Worm (Caenorhabditis elegans) whole organism, late embryonic: Measurements from ENCODE around the gene srg-16.

Experiments
- ahr-1 ChIP-seq: sonication (generic microtip); optimal IDR thresholded peaks from 2 replicates; lab custom pipeline; 2016; ENCODE audit warnings: missing genetic modification characterization, missing compliant biosample characterization
- ama-1 ChIP-seq: fragments of 150-350 bp; optimal IDR thresholded peaks from 2 replicates; lab custom pipeline; 2014
- ceh-2 ChIP-seq: sonication (generic microtip); optimal IDR thresholded peaks from 2 replicates; lab custom pipeline; 2016; ENCODE audit warnings: missing genotype, missing genetic modification characterization, missing compliant biosample characterization
- ceh-22 ChIP-seq: sonication (generic microtip); optimal IDR thresholded peaks from 2 replicates; lab custom pipeline; 2017; ENCODE audit warnings: missing biosample characterization, missing genetic modification characterization
- ceh-6 ChIP-seq: fragments of 200-800 bp; sonication (Bioruptor generic); optimal IDR thresholded peaks from 2 replicates; lab custom pipeline; 2018; ENCODE audit warnings: mild to moderate bottlenecking, missing genetic modification characterization, missing compliant biosample characterization
- fkh-10 ChIP-seq: fragments of 150-350 bp; optimal IDR thresholded peaks from 2 replicates; lab custom pipeline; 2014; ENCODE audit warnings: missing biosample characterization, missing genetic modification reagents, missing genetic modification characterization
- hlh-15 ChIP-seq: sonication (generic microtip); optimal IDR thresholded peaks from 2 replicates; lab custom pipeline; 2016; ENCODE audit warnings: missing genetic modification characterization, missing compliant biosample characterization
- mec-3 ChIP-seq: sonication (generic microtip); optimal IDR thresholded peaks from 2 replicates; lab custom pipeline; 2016; ENCODE audit warnings: borderline replicate concordance, missing genetic modification characterization, missing compliant biosample characterization
- nfya-1 ChIP-seq: sonication (generic microtip); optimal IDR thresholded peaks from 2 replicates; lab custom pipeline; 2017; ENCODE audit warnings: missing genetic modification characterization, mild to moderate bottlenecking, missing compliant biosample characterization, antibody characterized with exemption, moderate library complexity
- odd-2 ChIP-seq: sonication (generic microtip); optimal IDR thresholded peaks from 2 replicates; lab custom pipeline; 2017; ENCODE audit warnings: antibody characterized with exemption, mild to moderate bottlenecking, missing genetic modification characterization, missing compliant biosample characterization
- pha-4 ChIP-seq: fragments of 150-350 bp; optimal IDR thresholded peaks from 2 replicates; lab custom pipeline; 2018; ENCODE audit warnings: missing biosample characterization, missing genetic modification reagents, missing genetic modification characterization
- tbx-2 ChIP-seq: sonication (generic microtip); optimal IDR thresholded peaks from 2 replicates; lab custom pipeline; 2016; ENCODE audit warnings: missing genetic modification characterization, missing compliant biosample characterization

DNA sequence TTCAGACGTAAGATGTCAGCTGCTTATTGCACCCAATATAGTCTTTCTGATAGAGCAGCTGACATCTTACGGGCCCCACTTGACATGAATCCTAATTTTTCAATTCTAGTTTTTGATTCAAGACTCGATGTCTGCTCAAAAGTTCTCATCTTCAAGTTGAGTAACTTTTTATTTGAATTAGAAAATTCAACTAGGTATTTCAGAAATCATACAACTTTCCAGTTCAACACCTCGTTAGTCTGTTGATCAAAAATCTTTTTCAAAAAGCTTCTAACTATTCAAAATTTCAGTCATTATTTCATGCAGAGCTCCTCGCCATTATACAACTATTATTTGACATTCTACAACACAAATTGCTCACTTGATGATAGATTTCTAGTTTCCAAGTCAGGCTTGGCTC is 44.9 kb downstream of the srg-16 start, which contains the start of gene srh-73:
- TF ChIP-seq ceh-6 (GFP tag; lab: Kevin White, UChicago) (no peak), ceh-22 (tag; lab: Kevin White, UChicago) (no peak), pha-4 (no peak), odd-2 (tag; lab: Kevin White, UChicago) (no peak), fkh-10 (GFP tag; lab: Kevin White, UChicago) (no peak), ama-1 (lab: Kevin White, UChicago) (no peak), ceh-2 (tag; lab: Kevin White, UChicago) (no peak), mec-3 (tag; lab: Kevin White, UChicago) (no peak), tbx-2 (tag; lab: Kevin White, UChicago) (no peak), hlh-15 (tag; lab: Kevin White, UChicago) (no peak), nfya-1 (tag; lab: Kevin White, UChicago) (no peak), ahr-1 (tag; lab: Kevin White, UChicago) (no peak)
